Fruit fly (Drosophila melanogaster) whole organism, pupa: ENCODE data around the gene mthl2.

Experiments used
- CG10348 ChIP-seq: fragments of 200-800 bp; sonication (Bioruptor generic); IDR thresholded peaks from 2 replicates; pipeline ENCODE4 v1.3.6; 2022; ENCODE audit warnings: missing biosample characterization, missing genetic modification characterization
- CG12605 ChIP-seq: fragments of 200-800 bp; sonication (Bioruptor generic); IDR thresholded peaks from 2 replicates; pipeline ENCODE4 v1.3.6; 2022; ENCODE audit warnings: missing biosample characterization, missing genetic modification characterization
- CG13204 ChIP-seq: fragments of 200-800 bp; sonication (Bioruptor generic); optimal IDR thresholded peaks from 2 replicates; lab custom pipeline; 2018; ENCODE audit warnings: missing biosample characterization, mild to moderate bottlenecking, missing genetic modification characterization, moderate library complexity
- CG14655 ChIP-seq: fragments of 200-800 bp; sonication (Bioruptor generic); optimal IDR thresholded peaks from 3 replicates; lab custom pipeline; 2017; ENCODE audit warnings: mild to moderate bottlenecking, missing biosample characterization, missing genetic modification reagents, missing genetic modification characterization
- CG15710 ChIP-seq: fragments of 200-800 bp; sonication (Bioruptor generic); optimal IDR thresholded peaks from 2 replicates; lab custom pipeline; 2018; ENCODE audit warnings: missing biosample characterization, mild to moderate bottlenecking, missing genetic modification characterization, moderate library complexity
- CG17806 ChIP-seq: fragments of 200-800 bp; sonication (Bioruptor generic); optimal IDR thresholded peaks from 2 replicates; lab custom pipeline; 2018; ENCODE audit warnings: missing biosample characterization, mild to moderate bottlenecking, missing genetic modification characterization, moderate library complexity
- CG32121 ChIP-seq: fragments of 200-800 bp; sonication (Bioruptor generic); IDR thresholded peaks from 2 replicates; pipeline ENCODE4 v1.3.6; 2022; ENCODE audit warnings: missing biosample characterization, missing genetic modification characterization
- CG34367 ChIP-seq: fragments of 200-800 bp; sonication (Bioruptor generic); optimal IDR thresholded peaks from 2 replicates; lab custom pipeline; 2018; ENCODE audit warnings: missing biosample characterization, mild to moderate bottlenecking, missing genetic modification characterization
- CG4496 ChIP-seq: fragments of 200-800 bp; sonication (Bioruptor generic); IDR thresholded peaks from 3 replicates; pipeline ENCODE4 v1.3.6; 2022; ENCODE audit warnings: missing biosample characterization, missing genetic modification characterization
- CG8159 ChIP-seq: fragments of 200-800 bp; sonication (Bioruptor generic); optimal IDR thresholded peaks from 3 replicates; lab custom pipeline; 2018; ENCODE audit warnings: missing biosample characterization, mild to moderate bottlenecking, missing genetic modification characterization, moderate library complexity
- CG8301 ChIP-seq: fragments of 200-800 bp; sonication (Bioruptor generic); optimal IDR thresholded peaks from 2 replicates; lab custom pipeline; 2018; ENCODE audit warnings: missing biosample characterization, mild to moderate bottlenecking, missing genetic modification characterization
- CG9948 ChIP-seq: fragments of 200-800 bp; sonication (Bioruptor generic); optimal IDR thresholded peaks from 2 replicates; lab custom pipeline; 2018; ENCODE audit warnings: missing biosample characterization, mild to moderate bottlenecking, missing genetic modification characterization, moderate library complexity
- D1 ChIP-seq: fragments of 200-800 bp; sonication (Bioruptor generic); optimal IDR thresholded peaks from 2 replicates; lab custom pipeline; 2018; ENCODE audit warnings: missing biosample characterization, mild to moderate bottlenecking, missing genetic modification characterization, moderate library complexity
- EcR ChIP-seq: fragments of 200-800 bp; sonication (Bioruptor generic); optimal IDR thresholded peaks from 3 replicates; lab custom pipeline; 2019; ENCODE audit warnings: missing biosample characterization, missing genetic modification characterization, mild to moderate bottlenecking, moderate library complexity, missing genetic modification reagents
- Ets98B ChIP-seq: fragments of 200-800 bp; sonication (Bioruptor generic); IDR thresholded peaks from 2 replicates; pipeline ENCODE4 v1.3.6; 2022; ENCODE audit warnings: missing biosample characterization, missing genetic modification characterization
- Pif1A ChIP-seq: fragments of 200-800 bp; sonication (Bioruptor generic); optimal IDR thresholded peaks from 3 replicates; lab custom pipeline; 2016; ENCODE audit warnings: missing biosample characterization, missing genetic modification characterization
- Pif1B ChIP-seq: fragments of 200-800 bp; sonication (Bioruptor generic); optimal IDR thresholded peaks from 3 replicates; lab custom pipeline; 2016; ENCODE audit warnings: missing biosample characterization, missing genetic modification characterization
- Snoo ChIP-seq: fragments of 200-800 bp; sonication (Bioruptor generic); optimal IDR thresholded peaks from 3 replicates; lab custom pipeline; 2017; ENCODE audit warnings: missing biosample characterization, mild to moderate bottlenecking, missing genetic modification characterization, inconsistent platforms
- fd96Ca ChIP-seq: fragments of 200-800 bp; sonication (Bioruptor generic); IDR thresholded peaks from 3 replicates; pipeline ENCODE4 v1.3.6; 2022; ENCODE audit warnings: missing biosample characterization, missing genetic modification characterization
- gl ChIP-seq: fragments of 200-800 bp; sonication (Bioruptor generic); optimal IDR thresholded peaks from 2 replicates; lab custom pipeline; 2018; ENCODE audit warnings: missing biosample characterization, mild to moderate bottlenecking, missing genetic modification characterization
- rn ChIP-seq: fragments of 200-800 bp; sonication (Bioruptor generic); IDR thresholded peaks from 2 replicates; pipeline ENCODE4 v1.3.6; 2022; ENCODE audit warnings: missing biosample characterization, missing genetic modification characterization

Gene mthl2

DNA sequence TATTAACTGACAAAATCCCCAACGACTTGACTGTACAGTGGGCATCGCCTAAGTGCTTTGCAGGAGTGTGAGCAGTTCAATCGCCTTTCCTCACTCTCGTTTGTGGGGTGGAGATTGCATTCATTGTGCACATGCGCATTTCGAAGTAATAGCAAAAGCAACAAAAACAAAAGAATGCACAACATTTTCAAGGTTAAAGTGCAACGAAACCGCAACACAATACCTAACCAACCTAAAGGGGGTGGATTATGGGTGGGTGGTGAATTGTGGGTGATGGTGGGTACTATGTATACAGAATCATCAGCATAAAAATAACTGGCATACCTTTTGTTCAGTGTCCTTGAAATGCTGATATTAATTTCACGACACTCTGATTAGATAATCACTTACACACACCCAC lies 34.9 kb downstream of the mthl2 start:
- TF ChIP-seq EcR (GFP tag; lab: Kevin White, UChicago) = peak; percentile 85
- TF ChIP-seq CG34367 (tag; lab: Kevin White, UChicago) = no peak

DNA sequence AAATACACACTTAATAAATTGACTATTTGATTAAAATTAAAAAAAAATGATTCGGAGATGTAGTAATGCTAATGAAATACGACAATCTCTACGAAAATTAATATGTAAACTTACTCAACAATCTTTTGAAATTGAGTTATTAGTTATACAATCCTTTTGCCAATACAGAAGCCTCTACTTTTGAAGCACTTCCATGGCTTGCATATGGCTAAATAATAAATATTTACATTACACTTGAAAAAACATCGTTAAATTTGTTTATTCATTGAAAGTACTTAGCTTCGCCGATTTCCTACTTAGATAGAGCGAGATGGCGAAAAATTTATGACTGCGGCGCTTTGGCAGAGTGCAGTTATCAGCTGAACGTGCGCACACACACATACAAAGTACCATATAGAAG lies 36.1 kb downstream of the mthl2 start:
- no peak for TF ChIP-seq fd96Ca
- TF ChIP-seq Ets98B (GFP tag; lab: Robert Waterston, UW) = no peak
- TF ChIP-seq EcR (GFP tag; lab: Kevin White, UChicago) = no peak
- no peak for TF ChIP-seq CG8159
- no peak for TF ChIP-seq D1 (tag; lab: Kevin White, UChicago)
- TF ChIP-seq CG12605 = no peak
- no peak for TF ChIP-seq Pif1B
- TF ChIP-seq CG17806 (tag; lab: Kevin White, UChicago) = no peak
- no peak for TF ChIP-seq Pif1A (GFP tag; lab: Kevin White, UChicago)
- no peak for TF ChIP-seq gl (tag; lab: Kevin White, UChicago)
- TF ChIP-seq CG13204 (GFP tag; lab: Kevin White, UChicago) = no peak
- no peak for TF ChIP-seq CG8301 (tag; lab: Kevin White, UChicago)
- no peak for TF ChIP-seq CG9948 (tag; lab: Kevin White, UChicago)
- TF ChIP-seq CG4496 = no peak
- no peak for TF ChIP-seq CG14655 (GFP tag; lab: Kevin White, UChicago)
- TF ChIP-seq rn (GFP tag; lab: Robert Waterston, UW) = no peak
- TF ChIP-seq CG34367 (tag; lab: Kevin White, UChicago) = no peak
- no peak for TF ChIP-seq CG32121 (GFP tag; lab: Robert Waterston, UW)

DNA sequence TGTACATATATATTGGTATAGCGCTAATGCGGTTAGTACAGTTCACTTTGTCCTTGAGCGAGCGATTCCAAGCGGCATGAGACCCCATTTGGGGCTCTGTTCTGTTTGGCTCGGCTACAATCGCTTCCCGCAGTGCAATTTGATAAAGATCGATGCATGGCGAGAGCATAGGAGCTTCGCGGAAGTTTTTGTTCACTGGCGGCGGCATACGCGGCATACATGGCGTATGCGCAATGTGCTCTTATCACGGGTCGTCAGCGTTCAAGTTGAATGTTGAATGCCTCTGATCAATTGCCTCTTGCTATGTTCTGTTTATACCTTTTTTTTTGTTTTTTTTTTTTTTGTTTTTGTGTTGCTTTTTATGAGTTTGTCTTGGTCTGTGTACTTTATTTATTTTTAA lies 36.5 kb downstream of the mthl2 start:
- TF ChIP-seq Ets98B (GFP tag; lab: Robert Waterston, UW) = no peak
- TF ChIP-seq rn (GFP tag; lab: Robert Waterston, UW) = no peak
- TF ChIP-seq CG8159 = no peak
- no peak for TF ChIP-seq fd96Ca
- no peak for TF ChIP-seq CG13204 (GFP tag; lab: Kevin White, UChicago)
- TF ChIP-seq Pif1B = no peak
- TF ChIP-seq CG32121 (GFP tag; lab: Robert Waterston, UW) = no peak
- no peak for TF ChIP-seq CG10348
- no peak for TF ChIP-seq gl (tag; lab: Kevin White, UChicago)

DNA sequence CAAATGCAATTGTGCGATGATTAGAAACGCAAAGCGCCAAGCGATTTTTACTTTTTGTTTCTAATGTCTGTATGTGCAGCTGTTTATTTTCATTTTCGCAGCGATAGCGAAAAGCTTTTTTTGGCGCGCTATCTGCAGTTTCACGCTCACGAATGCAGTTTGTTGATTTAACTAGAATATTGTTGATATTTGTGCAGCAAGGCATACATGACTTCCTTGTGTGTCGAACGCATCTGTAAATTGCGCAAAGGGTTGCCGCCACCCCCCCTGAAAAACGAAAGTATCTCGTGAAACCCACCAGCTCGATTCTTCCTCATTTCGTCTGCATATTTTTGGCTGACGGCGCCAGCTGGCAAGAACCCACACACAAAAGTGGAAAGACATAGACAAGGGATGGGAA lies 37.0 kb downstream of the mthl2 start:
- TF ChIP-seq CG4496 (no peak), Ets98B (GFP tag; lab: Robert Waterston, UW) (no peak), CG12605 (no peak), Pif1A (GFP tag; lab: Kevin White, UChicago) (no peak), EcR (GFP tag; lab: Kevin White, UChicago) (no peak), CG8159 (no peak), Pif1B (no peak), Snoo (no peak), CG13204 (GFP tag; lab: Kevin White, UChicago) (no peak), D1 (tag; lab: Kevin White, UChicago) (no peak), rn (GFP tag; lab: Robert Waterston, UW) (no peak), CG32121 (GFP tag; lab: Robert Waterston, UW) (no peak), CG15710 (no peak), fd96Ca (no peak), CG34367 (tag; lab: Kevin White, UChicago) (no peak), CG9948 (tag; lab: Kevin White, UChicago) (no peak), CG10348 (no peak), CG17806 (tag; lab: Kevin White, UChicago) (no peak), gl (tag; lab: Kevin White, UChicago) (no peak), CG8301 (tag; lab: Kevin White, UChicago) (no peak)

DNA sequence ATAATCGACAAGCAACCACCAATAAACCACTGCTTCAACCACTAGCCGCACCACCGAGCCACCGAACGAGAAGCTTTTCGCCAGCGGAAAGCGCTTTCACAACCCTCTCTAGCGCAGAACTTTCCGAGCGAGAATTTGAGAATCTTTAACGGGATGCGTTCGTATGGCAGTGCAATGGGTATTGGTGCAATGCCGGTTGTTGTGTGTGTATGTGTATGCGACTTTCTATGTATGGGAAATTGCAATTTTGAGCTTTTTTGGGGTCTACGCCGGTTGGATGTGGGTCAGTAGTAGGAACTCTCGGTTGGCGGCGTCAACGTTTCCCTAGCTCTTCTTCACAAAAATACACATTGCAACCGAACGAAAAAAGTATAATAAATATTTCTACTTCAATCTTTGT lies 38.2 kb downstream of the mthl2 start:
- TF ChIP-seq gl (tag; lab: Kevin White, UChicago) (no peak), rn (GFP tag; lab: Robert Waterston, UW) (no peak), CG12605 (no peak), D1 (tag; lab: Kevin White, UChicago) (no peak), CG8159 (no peak), CG15710 (no peak), Snoo (no peak)
- TF ChIP-seq, all 21 proteins: peak for 0

DNA sequence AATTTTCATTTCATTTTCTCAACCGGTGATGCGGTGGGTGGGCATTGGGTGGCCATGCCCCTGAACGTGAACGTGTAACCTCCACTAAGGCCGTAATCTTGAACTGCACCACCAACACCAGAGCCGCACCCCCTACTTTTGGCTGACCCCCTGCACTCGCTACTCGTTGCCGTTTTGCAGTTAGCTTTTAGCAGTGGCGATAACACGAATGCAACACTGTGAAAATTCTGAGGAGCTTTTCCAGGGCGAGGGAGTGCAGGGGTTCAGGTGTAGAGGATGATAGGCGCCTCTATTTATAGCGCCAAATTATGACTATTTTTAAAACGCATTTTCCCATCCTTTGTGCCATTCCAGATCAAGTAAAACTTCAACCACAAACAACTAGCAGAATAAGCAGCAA lies 39.1 kb downstream of the mthl2 start:
- TF ChIP-seq CG32121 (GFP tag; lab: Robert Waterston, UW) = no peak
- no peak for TF ChIP-seq CG17806 (tag; lab: Kevin White, UChicago)
- no peak for TF ChIP-seq Pif1A (GFP tag; lab: Kevin White, UChicago)
- TF ChIP-seq EcR (GFP tag; lab: Kevin White, UChicago) = no peak
- no peak for TF ChIP-seq rn (GFP tag; lab: Robert Waterston, UW)
- no peak for TF ChIP-seq fd96Ca
- no peak for TF ChIP-seq Ets98B (GFP tag; lab: Robert Waterston, UW)
- TF ChIP-seq D1 (tag; lab: Kevin White, UChicago) = no peak
- no peak for TF ChIP-seq CG34367 (tag; lab: Kevin White, UChicago)
- TF ChIP-seq CG10348 = no peak
- no peak for TF ChIP-seq CG13204 (GFP tag; lab: Kevin White, UChicago)
- TF ChIP-seq CG12605 = no peak
- no peak for TF ChIP-seq Snoo
- no peak for TF ChIP-seq gl (tag; lab: Kevin White, UChicago)

DNA sequence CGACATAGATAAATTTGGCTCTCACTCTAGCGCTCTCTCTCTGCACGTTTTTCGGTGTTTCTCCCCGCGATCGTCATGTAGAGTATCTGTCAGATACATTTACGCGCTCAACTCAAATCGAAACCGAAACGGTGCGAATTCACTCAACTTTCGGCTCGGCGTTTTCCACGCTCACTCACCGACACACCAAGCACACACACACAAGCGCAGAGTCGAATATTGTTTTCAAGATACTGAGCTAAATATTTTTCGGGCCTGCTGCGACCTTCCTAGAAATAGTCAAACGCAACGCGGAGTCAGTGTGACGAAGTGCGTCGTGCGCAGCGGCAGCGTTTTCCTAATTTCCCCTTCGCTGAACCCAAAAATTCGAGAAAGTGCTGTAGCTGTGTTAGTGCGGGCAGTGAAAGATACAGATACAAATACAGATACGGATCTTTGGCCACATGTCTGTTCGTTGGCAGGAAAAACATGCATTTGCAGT lies 49.9 kb downstream of the mthl2 start, which contains the start of gene lin-28:
Gene lin-28, plus strand, starts transcription at position 279 of the 481 bp plus-strand sequence.
- TF ChIP-seq rn (GFP tag; lab: Robert Waterston, UW) = no peak
- no peak for TF ChIP-seq CG4496
- no peak for TF ChIP-seq Pif1A (GFP tag; lab: Kevin White, UChicago)
- TF ChIP-seq CG13204 (GFP tag; lab: Kevin White, UChicago) = no peak
- TF ChIP-seq fd96Ca = no peak
- TF ChIP-seq CG14655 (GFP tag; lab: Kevin White, UChicago) = no peak
- no peak for TF ChIP-seq CG12605
- TF ChIP-seq CG17806 (tag; lab: Kevin White, UChicago) = no peak
- TF ChIP-seq CG8159 = no peak
- TF ChIP-seq EcR (GFP tag; lab: Kevin White, UChicago) = no peak
- no peak for TF ChIP-seq gl (tag; lab: Kevin White, UChicago)
- no peak for TF ChIP-seq Pif1B
- TF ChIP-seq Snoo = no peak
- no peak for TF ChIP-seq CG9948 (tag; lab: Kevin White, UChicago)
